Fruit fly (Drosophila melanogaster): ENCODE measurements around the gene ABCB7.

ABCB7 gene

dm6 chr3L:1649363-1649762 lies 31.1 kb downstream of the ABCB7 start:
- TF ChIP-seq CG32121 (GFP tag; IDR thresholded peaks at IDR 0.05): 0 out of 2 replicates have a peak, but pooled peaks have one; percentile 14
- no peak for TF ChIP-seq CG8301 (tag; optimal IDR thresholded peaks at IDR 0.05)

DNA sequence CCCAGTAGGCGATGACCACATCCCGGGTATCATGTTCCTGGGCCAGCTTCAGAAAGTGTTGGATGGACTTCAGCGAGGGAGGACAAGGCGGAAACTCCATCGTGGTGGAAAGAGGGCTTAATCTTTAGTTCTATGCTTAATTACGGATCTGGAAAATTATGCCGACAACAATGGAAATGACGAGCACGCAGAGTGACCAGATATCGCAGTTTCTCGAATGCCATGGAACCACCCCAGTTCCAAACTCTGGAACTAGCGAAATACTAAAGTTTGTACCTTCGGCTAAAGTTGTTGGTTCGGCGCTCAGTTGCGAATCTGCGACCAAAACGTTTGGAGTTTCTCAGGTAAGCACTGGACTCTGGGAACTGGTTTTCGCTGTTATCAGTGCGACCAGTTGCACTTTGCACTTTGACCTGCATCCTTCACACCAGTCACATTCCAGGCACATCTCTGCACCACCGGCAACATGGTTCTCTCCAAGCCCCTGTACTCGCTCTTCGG lies 34.5 kb downstream of the ABCB7 start, which contains the start of the genes CG7970 and Vta1:
Gene CG7970 (plus strand): TSS at position 51 of the 501 bp plus-strand sequence.
Gene Vta1 (minus strand): TSS at position 201 of the 501 bp plus-strand sequence.
- TF ChIP-seq CG4496 (GFP tag; IDR thresholded peaks at IDR 0.05) (peak; percentile 78), CG8301 (tag; optimal IDR thresholded peaks at IDR 0.05) (no peak), CG8159 (tag; optimal IDR thresholded peaks at IDR 0.05) (no peak), Snoo (tag; optimal IDR thresholded peaks at IDR 0.05) (no peak), CG12605 (GFP tag; IDR thresholded peaks at IDR 0.05) (peak; percentile 88), Pif1A (GFP tag; optimal IDR thresholded peaks at IDR 0.05) (no peak), gl (tag; optimal IDR thresholded peaks at IDR 0.05) (peak; percentile 88), CG17806 (tag; optimal IDR thresholded peaks at IDR 0.05) (no peak), Pif1B (GFP tag; optimal IDR thresholded peaks at IDR 0.05) (no peak), D1 (tag; optimal IDR thresholded peaks at IDR 0.05) (no peak), EcR (GFP tag; optimal IDR thresholded peaks at IDR 0.05) (no peak), CG10348 (GFP tag; IDR thresholded peaks at IDR 0.05) (no peak), CG9948 (tag; optimal IDR thresholded peaks at IDR 0.05) (no peak), Ets98B (GFP tag; IDR thresholded peaks at IDR 0.05) (peak; percentile 77), CG34367 (tag; optimal IDR thresholded peaks at IDR 0.05) (peak; percentile 36), CG32121 (GFP tag; IDR thresholded peaks at IDR 0.05) (peak; percentile 63; the same call in 1 of the 2 replicates), rn (GFP tag; IDR thresholded peaks at IDR 0.05) (no peak), CG14655 (GFP tag; optimal IDR thresholded peaks at IDR 0.05) (no peak), fd96Ca (GFP tag; IDR thresholded peaks at IDR 0.05) (no peak), CG15710 (tag; optimal IDR thresholded peaks at IDR 0.05) (peak; percentile 45), CG13204 (GFP tag; optimal IDR thresholded peaks at IDR 0.05) (no peak)

DNA sequence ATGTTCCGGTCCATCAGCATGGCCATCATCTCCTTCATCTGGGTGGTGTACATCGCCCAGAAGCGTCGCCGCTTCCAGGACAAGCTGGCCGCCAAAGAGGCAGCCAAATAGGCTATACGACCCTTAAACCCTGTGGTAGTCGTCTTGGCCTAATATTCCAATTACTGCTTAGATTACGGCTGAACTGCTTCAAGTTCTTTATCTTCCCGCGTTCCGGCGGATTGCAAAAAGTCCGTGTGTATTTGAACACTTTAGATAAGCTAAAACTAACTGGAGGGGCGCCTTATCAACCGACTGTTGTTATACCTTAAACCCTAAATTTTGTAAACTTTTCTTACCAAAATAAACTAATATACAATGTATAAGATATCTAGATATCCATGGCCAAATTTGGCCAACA lies 35.5 kb downstream of the ABCB7 start:
- no peak for TF ChIP-seq CG9948 (tag; optimal IDR thresholded peaks at IDR 0.05)
- TF ChIP-seq CG34367 (tag; optimal IDR thresholded peaks at IDR 0.05): no peak
- TF ChIP-seq CG12605 (GFP tag; IDR thresholded peaks at IDR 0.05): no peak
- TF ChIP-seq Pif1B (GFP tag; optimal IDR thresholded peaks at IDR 0.05): no peak
- no peak for TF ChIP-seq CG17806 (tag; optimal IDR thresholded peaks at IDR 0.05)

- no peak for TF ChIP-seq CG10348 (GFP tag; IDR thresholded peaks at IDR 0.05)
- no peak for TF ChIP-seq CG8301 (tag; optimal IDR thresholded peaks at IDR 0.05)
- no peak for TF ChIP-seq fd96Ca (GFP tag; IDR thresholded peaks at IDR 0.05)
- no peak for TF ChIP-seq rn (GFP tag; IDR thresholded peaks at IDR 0.05)
- peak; percentile 28 for TF ChIP-seq CG13204 (GFP tag; optimal IDR thresholded peaks at IDR 0.05)
Measured at dm6 chr3L:1661738-1662370, 43.6 kb downstream of the ABCB7 start.

DNA sequence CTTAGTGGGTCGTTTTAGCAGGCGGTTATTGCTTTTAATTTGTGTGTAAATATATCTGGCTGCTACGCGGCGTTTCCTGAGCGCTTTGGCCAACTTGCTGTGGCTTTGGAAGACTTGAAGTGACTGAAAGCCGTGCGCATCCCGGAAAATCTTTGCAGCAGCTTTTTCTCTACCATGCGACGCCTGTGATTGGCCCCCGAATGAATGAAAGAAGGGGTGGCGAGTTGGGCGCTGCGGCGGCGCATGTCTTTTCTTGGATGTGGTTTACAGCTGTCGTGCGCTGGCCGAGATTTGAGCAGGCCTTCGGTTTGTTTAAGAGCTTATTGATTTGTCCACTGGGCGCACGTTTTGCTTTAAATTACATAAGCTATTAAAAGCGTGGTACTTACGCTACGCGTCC lies 45.3 kb downstream of the ABCB7 start:
- TF ChIP-seq CG10348 (GFP tag; IDR thresholded peaks at IDR 0.05) (no peak), CG34367 (tag; optimal IDR thresholded peaks at IDR 0.05) (no peak), D1 (tag; optimal IDR thresholded peaks at IDR 0.05) (no peak), rn (GFP tag; IDR thresholded peaks at IDR 0.05) (no peak), CG9948 (tag; optimal IDR thresholded peaks at IDR 0.05) (no peak), fd96Ca (GFP tag; IDR thresholded peaks at IDR 0.05) (no peak), CG12605 (GFP tag; IDR thresholded peaks at IDR 0.05) (no peak)

dm6 chr3L:1664205-1664604 lies 46.0 kb downstream of the ABCB7 start:
- no peak for TF ChIP-seq CG10348 (GFP tag; IDR thresholded peaks at IDR 0.05)
- no peak for TF ChIP-seq gl (tag; optimal IDR thresholded peaks at IDR 0.05)
- no peak for TF ChIP-seq Snoo (tag; optimal IDR thresholded peaks at IDR 0.05)
- no peak for TF ChIP-seq CG13204 (GFP tag; optimal IDR thresholded peaks at IDR 0.05)
- TF ChIP-seq Pif1A (GFP tag; optimal IDR thresholded peaks at IDR 0.05): no peak
- TF ChIP-seq fd96Ca (GFP tag; IDR thresholded peaks at IDR 0.05): 0 out of 3 replicates have a peak, but pooled peaks have one; percentile 17
- no peak for TF ChIP-seq D1 (tag; optimal IDR thresholded peaks at IDR 0.05)
- TF ChIP-seq CG9948 (tag; optimal IDR thresholded peaks at IDR 0.05): no peak

- TF ChIP-seq CG9948 (tag; optimal IDR thresholded peaks at IDR 0.05) (no peak), CG15710 (tag; optimal IDR thresholded peaks at IDR 0.05) (no peak), CG17806 (tag; optimal IDR thresholded peaks at IDR 0.05) (no peak), CG34367 (tag; optimal IDR thresholded peaks at IDR 0.05) (no peak), CG10348 (GFP tag; IDR thresholded peaks at IDR 0.05) (no peak), Pif1B (GFP tag; optimal IDR thresholded peaks at IDR 0.05) (no peak), CG8159 (tag; optimal IDR thresholded peaks at IDR 0.05) (no peak), fd96Ca (GFP tag; IDR thresholded peaks at IDR 0.05) (no peak), Pif1A (GFP tag; optimal IDR thresholded peaks at IDR 0.05) (no peak), EcR (GFP tag; optimal IDR thresholded peaks at IDR 0.05) (no peak), Ets98B (GFP tag; IDR thresholded peaks at IDR 0.05) (no peak), CG8301 (tag; optimal IDR thresholded peaks at IDR 0.05) (no peak), gl (tag; optimal IDR thresholded peaks at IDR 0.05) (no peak), CG12605 (GFP tag; IDR thresholded peaks at IDR 0.05) (no peak)
Measured at dm6 chr3L:1664876-1665275, 46.7 kb downstream of the ABCB7 start, which contains the start of the genes Srrm234 and CG7974. Srrm234 (minus strand) TSS chr3L:1665064. CG7974 (plus strand) TSS chr3L:1665138.

Data from whole organism, pupa.